Worm (Caenorhabditis elegans) whole organism, L4 larva: ENCODE measurements around the gene srbc-7.

Experiments
- F10B5.3 ChIP-seq: sonication (generic microtip); optimal IDR thresholded peaks from 2 replicates; lab custom pipeline; 2016; ENCODE audit warnings: mild to moderate bottlenecking, missing genetic modification characterization, missing compliant biosample characterization
- F26F4.8 ChIP-seq: fragments of 200-800 bp; sonication (Bioruptor generic); conservative IDR thresholded peaks from 2 replicates; pipeline ENCODE4 v1.3.6; 2022; ENCODE audit warnings: missing genetic modification characterization, missing compliant biosample characterization
- Y105C5A.15 ChIP-seq: fragments of 200-800 bp; sonication (Bioruptor generic); IDR thresholded peaks from 2 replicates; pipeline ENCODE4 v1.3.6; 2022; ENCODE audit warnings: missing genetic modification characterization, missing compliant biosample characterization
- Y5F2A.4 ChIP-seq: fragments of 200-800 bp; sonication (Bioruptor generic); optimal IDR thresholded peaks from 2 replicates; lab custom pipeline; 2018; ENCODE audit warnings: mild to moderate bottlenecking, missing genetic modification characterization, missing compliant biosample characterization
- aly-2 ChIP-seq: sonication (generic microtip); optimal IDR thresholded peaks from 2 replicates; lab custom pipeline; 2018; ENCODE audit warnings: missing biosample characterization, missing genetic modification characterization
- arid-1 ChIP-seq: fragments of 200-800 bp; sonication (Bioruptor generic); conservative IDR thresholded peaks from 2 replicates; pipeline ENCODE4 v1.3.6; 2022; ENCODE audit warnings: missing genetic modification reagents, missing genetic modification characterization, missing compliant biosample characterization
- ceh-20 ChIP-seq: fragments of 200-800 bp; sonication (Bioruptor generic); IDR thresholded peaks from 2 replicates; pipeline ENCODE4 v1.3.6; 2022; ENCODE audit warnings: missing genetic modification reagents, missing genetic modification characterization, missing compliant biosample characterization
- ceh-28 ChIP-seq: fragments of 150-350 bp; optimal IDR thresholded peaks from 2 replicates; lab custom pipeline; 2014; ENCODE audit warnings: missing biosample characterization, missing genetic modification reagents, missing genetic modification characterization
- ceh-44 ChIP-seq: fragments of 200-800 bp; sonication (Bioruptor generic); IDR thresholded peaks from 2 replicates; pipeline ENCODE4 v1.3.6; 2022; ENCODE audit warnings: missing genetic modification reagents, missing genetic modification characterization, missing compliant biosample characterization
- cey-2 ChIP-seq: sonication (generic microtip); optimal IDR thresholded peaks from 3 replicates; lab custom pipeline; 2017; ENCODE audit warnings: missing genetic modification characterization, mild to moderate bottlenecking, missing compliant biosample characterization, antibody characterized with exemption, borderline replicate concordance; ENCODE audit not compliant: insufficient read depth
- daf-12 ChIP-seq: fragments of 150-350 bp; optimal IDR thresholded peaks from 2 replicates; lab custom pipeline; 2014; ENCODE audit warnings: missing biosample characterization, missing genetic modification reagents, missing genetic modification characterization
- daf-16 ChIP-seq, 3 experiments: sonication (generic microtip); optimal IDR thresholded peaks; 2 replicates each; lab custom pipeline; 2016 to 2017; ENCODE audit warnings: missing genetic modification characterization in 3 of 3, missing genetic modification reagents in 3 of 3, mild to moderate bottlenecking in 2 of 3, missing compliant biosample characterization in 2 of 3, missing biosample characterization in 1 of 3, moderate library complexity in 1 of 3
- dmd-9 ChIP-seq: fragments of 200-800 bp; sonication (Bioruptor generic); IDR thresholded peaks from 2 replicates; pipeline ENCODE4 v1.3.6; 2022; ENCODE audit warnings: missing genetic modification reagents, missing genetic modification characterization, missing compliant biosample characterization
- fos-1 ChIP-seq: fragments of 150-350 bp; optimal IDR thresholded peaks from 2 replicates; lab custom pipeline; 2014; ENCODE audit warnings: missing biosample characterization, missing genetic modification characterization
- hlh-11 ChIP-seq: fragments of 200-800 bp; sonication (Bioruptor generic); optimal IDR thresholded peaks from 2 replicates; lab custom pipeline; 2018; ENCODE audit warnings: mild to moderate bottlenecking, missing genetic modification characterization, missing compliant biosample characterization
- hlh-30 ChIP-seq: sonication (generic microtip); optimal IDR thresholded peaks from 2 replicates; lab custom pipeline; 2017; ENCODE audit warnings: antibody characterized with exemption, mild to moderate bottlenecking, missing genetic modification characterization, missing compliant biosample characterization; ENCODE audit not compliant: insufficient read depth
- jun-1 ChIP-seq: fragments of 150-350 bp; optimal IDR thresholded peaks from 2 replicates; lab custom pipeline; 2014; ENCODE audit warnings: missing biosample characterization, missing genetic modification reagents, missing genetic modification characterization
- lin-38 ChIP-seq: fragments of 200-800 bp; sonication (Bioruptor generic); IDR thresholded peaks from 2 replicates; pipeline ENCODE4 v1.3.6; 2022; ENCODE audit warnings: missing genetic modification reagents, missing genetic modification characterization, missing compliant biosample characterization
- lsy-2 ChIP-seq, 2 experiments: fragments of 150-350 bp in 1 of 2; sonication (generic microtip) in 1 of 2; optimal IDR thresholded peaks; 2 replicates each; lab custom pipeline; 2014 to 2017; ENCODE audit warnings: missing biosample characterization in 2 of 2, missing genetic modification characterization in 2 of 2
- madf-9 ChIP-seq: fragments of 200-800 bp; sonication (Bioruptor generic); conservative IDR thresholded peaks from 2 replicates; pipeline ENCODE4 v1.3.6; 2022; ENCODE audit warnings: missing genetic modification reagents, missing genetic modification characterization, missing compliant biosample characterization
- mep-1 ChIP-seq: fragments of 150-350 bp; sonication (generic microtip); optimal IDR thresholded peaks from 3 replicates; lab custom pipeline; 2014; ENCODE audit warnings: missing biosample characterization, missing genetic modification characterization
- mes-2 ChIP-seq: sonication (generic microtip); optimal IDR thresholded peaks from 2 replicates; lab custom pipeline; 2016; ENCODE audit warnings: missing genotype, mild to moderate bottlenecking, missing genetic modification characterization, missing compliant biosample characterization; ENCODE audit not compliant: poor library complexity, severe bottlenecking
- nhr-11 ChIP-seq: fragments of 150-350 bp; optimal IDR thresholded peaks from 2 replicates; lab custom pipeline; 2014; ENCODE audit warnings: missing biosample characterization, missing genetic modification characterization
- nhr-237 ChIP-seq: sonication (generic microtip); optimal IDR thresholded peaks from 2 replicates; lab custom pipeline; 2017; ENCODE audit warnings: missing biosample characterization, missing genetic modification characterization
- nhr-25 ChIP-seq: sonication (generic microtip); optimal IDR thresholded peaks from 2 replicates; lab custom pipeline; 2017; ENCODE audit warnings: missing genetic modification characterization, mild to moderate bottlenecking, missing compliant biosample characterization, antibody characterized with exemption, moderate library complexity, borderline replicate concordance; ENCODE audit not compliant: insufficient read depth
- nhr-41 ChIP-seq: fragments of 200-800 bp; sonication (Bioruptor generic); IDR thresholded peaks from 2 replicates; pipeline ENCODE4 v1.3.6; 2022; ENCODE audit warnings: missing genetic modification reagents, missing genetic modification characterization, missing compliant biosample characterization
- nhr-48 ChIP-seq: sonication (generic microtip); optimal IDR thresholded peaks from 2 replicates; lab custom pipeline; 2016; ENCODE audit warnings: mild to moderate bottlenecking, missing genetic modification characterization, missing compliant biosample characterization
- nhr-77 ChIP-seq: fragments of 150-350 bp; optimal IDR thresholded peaks from 2 replicates; lab custom pipeline; 2014; ENCODE audit warnings: missing biosample characterization, missing genetic modification characterization
- rbr-2 ChIP-seq: sonication (generic microtip); optimal IDR thresholded peaks from 2 replicates; lab custom pipeline; 2016; ENCODE audit warnings: missing genotype, missing genetic modification characterization, missing compliant biosample characterization
- skn-1 ChIP-seq: fragments of 150-350 bp; optimal IDR thresholded peaks from 2 replicates; lab custom pipeline; 2014; ENCODE audit warnings: missing biosample characterization, missing genetic modification characterization
- snpc-4 ChIP-seq: fragments of 150-350 bp; optimal IDR thresholded peaks from 2 replicates; lab custom pipeline; 2014; ENCODE audit warnings: missing biosample characterization, missing genetic modification characterization
- tag-97 ChIP-seq: fragments of 200-800 bp; sonication (Bioruptor generic); IDR thresholded peaks from 2 replicates; pipeline ENCODE4 v1.3.6; 2022; ENCODE audit warnings: missing genetic modification characterization, missing compliant biosample characterization
- tra-1 ChIP-seq: fragments of 200-800 bp; sonication (Bioruptor generic); IDR thresholded peaks from 2 replicates; pipeline ENCODE4 v1.3.6; 2022; ENCODE audit warnings: missing genetic modification reagents, missing genetic modification characterization, missing compliant biosample characterization
- unc-39 ChIP-seq: sonication (generic microtip); optimal IDR thresholded peaks from 2 replicates; lab custom pipeline; 2017; ENCODE audit warnings: missing biosample characterization, missing genetic modification characterization
- vab-7 ChIP-seq: fragments of 200-800 bp; sonication (Bioruptor generic); IDR thresholded peaks from 2 replicates; pipeline ENCODE4 v1.3.6; 2022; ENCODE audit warnings: missing genetic modification reagents, missing genetic modification characterization, missing compliant biosample characterization
- zfp-3 ChIP-seq: fragments of 200-800 bp; sonication (Bioruptor generic); conservative IDR thresholded peaks from 2 replicates; pipeline ENCODE4 v1.3.6; 2022; ENCODE audit warnings: missing genetic modification reagents, missing genetic modification characterization, missing compliant biosample characterization
- zip-11 ChIP-seq: fragments of 200-800 bp; sonication (Bioruptor generic); IDR thresholded peaks from 2 replicates; pipeline ENCODE4 v1.3.6; 2022; ENCODE audit warnings: missing genetic modification characterization, missing compliant biosample characterization
- zip-2 ChIP-seq: fragments of 150-350 bp; optimal IDR thresholded peaks from 2 replicates; lab custom pipeline; 2014; ENCODE audit warnings: missing biosample characterization, missing genetic modification characterization
- ztf-11 ChIP-seq: fragments of 150-350 bp; optimal IDR thresholded peaks from 2 replicates; lab custom pipeline; 2014; ENCODE audit warnings: missing biosample characterization, missing genetic modification characterization

Gene srbc-7

DNA sequence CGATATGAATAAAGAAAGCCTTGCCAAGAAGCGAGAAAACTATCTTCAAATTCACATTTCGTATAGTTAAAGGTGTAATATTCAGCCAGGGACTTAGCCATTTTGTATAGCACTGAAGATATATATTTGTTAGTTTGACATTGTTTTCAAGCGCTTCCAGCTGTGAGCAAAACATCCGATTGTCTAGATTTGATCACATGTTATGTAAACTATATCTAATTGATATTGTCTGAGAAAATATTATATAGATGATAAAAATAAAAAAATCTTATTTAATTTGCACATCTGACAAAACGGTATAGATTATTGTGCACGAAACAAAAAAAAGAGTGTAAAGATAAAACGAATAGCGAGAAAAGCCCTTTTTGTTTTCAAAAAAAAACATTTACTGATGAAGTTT is 22.7 kb downstream of the srbc-7 start, which contains the start of gene srh-89:
Gene srh-89, minus strand, starts transcription at position 101 of the 400 bp plus-strand sequence.
- TF ChIP-seq tra-1 (no peak), skn-1 (tag; lab: Kevin White, UChicago) (no peak), mep-1 (no peak), ceh-20 (GFP tag; lab: Robert Waterston, UW) (no peak), zip-2 (tag; lab: Kevin White, UChicago) (no peak), ztf-11 (tag; lab: Kevin White, UChicago) (no peak), vab-7 (GFP tag; lab: Robert Waterston, UW) (no peak), nhr-48 (tag; lab: Kevin White, UChicago) (no peak), lin-38 (GFP tag; lab: Robert Waterston, UW) (no peak), tag-97 (no peak), dmd-9 (GFP tag; lab: Robert Waterston, UW) (no peak), ceh-28 (no peak), Y105C5A.15 (no peak), nhr-11 (tag; lab: Kevin White, UChicago) (no peak)

DNA sequence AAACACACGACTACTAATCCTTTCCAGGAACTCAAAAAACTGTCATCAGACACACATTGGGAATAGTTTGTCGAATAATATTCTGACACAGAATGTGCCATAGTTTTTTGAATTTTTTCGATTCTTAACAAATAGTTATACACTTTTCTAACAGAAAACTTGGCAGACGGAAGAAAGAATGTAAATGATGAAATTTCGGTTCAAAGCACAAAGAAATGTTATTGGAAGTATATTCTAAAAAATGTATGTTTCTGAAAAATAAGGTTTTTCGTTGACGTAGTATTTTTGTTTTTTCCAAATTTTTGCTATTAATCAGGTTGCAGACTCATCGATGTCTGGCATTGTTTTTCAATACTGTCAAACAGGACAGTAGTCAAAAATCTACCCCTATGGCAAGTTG is 26.5 kb downstream of the srbc-7 start, which contains the start of gene srh-92:
Gene srh-92, minus strand, starts transcription at position 101 of the 400 bp plus-strand sequence.
- TF ChIP-seq ceh-44 (GFP tag; lab: Robert Waterston, UW) (no peak), tra-1 (no peak), jun-1 (tag; lab: Kevin White, UChicago) (no peak), snpc-4 (no peak), madf-9 (GFP tag; lab: Robert Waterston, UW) (no peak), hlh-11 (tag; lab: Kevin White, UChicago) (no peak), nhr-25 (tag; lab: Kevin White, UChicago) (no peak), daf-12 (tag; lab: Kevin White, UChicago) (no peak), fos-1 (tag; lab: Kevin White, UChicago) (no peak)

DNA sequence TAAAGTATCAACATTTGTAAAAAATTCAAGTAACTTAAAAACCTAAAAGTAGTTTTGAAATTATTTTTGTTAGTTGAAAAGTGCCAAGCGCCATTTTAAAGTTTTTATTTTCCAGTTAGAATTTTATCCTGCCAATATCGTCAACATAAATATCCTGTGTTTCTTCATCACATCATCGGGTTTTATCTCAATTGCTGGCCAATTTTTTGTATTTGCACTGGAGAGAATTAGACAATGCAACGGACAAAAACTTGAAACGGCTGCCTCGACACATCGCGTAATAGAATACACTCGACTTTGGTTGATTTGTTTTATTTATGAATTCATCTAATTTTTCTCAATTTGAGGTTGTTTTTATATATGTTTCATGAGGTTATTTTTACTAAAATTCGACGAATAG is 32.4 kb downstream of the srbc-7 start, which contains the start of gene F25E5.2:
Gene F25E5.2, plus strand, starts transcription at position 301 of the 400 bp plus-strand sequence.
- no peak for TF ChIP-seq mep-1
- no peak for TF ChIP-seq lin-38 (GFP tag; lab: Robert Waterston, UW)
- no peak for TF ChIP-seq cey-2 (tag; lab: Kevin White, UChicago)
- TF ChIP-seq aly-2: no peak
- TF ChIP-seq tag-97: no peak
- no peak for TF ChIP-seq arid-1
- TF ChIP-seq zip-11 (GFP tag; lab: Robert Waterston, UW): no peak
- no peak for TF ChIP-seq hlh-11 (tag; lab: Kevin White, UChicago)
- no peak for TF ChIP-seq zfp-3
- no peak for TF ChIP-seq unc-39
- no peak for TF ChIP-seq nhr-237 (tag; lab: Kevin White, UChicago)
- no peak for TF ChIP-seq lsy-2 (tag; optimal IDR thresholded peaks at IDR 0.05; lab: Kevin White, UChicago)
- no peak for TF ChIP-seq mes-2
- TF ChIP-seq daf-16 (GFP tag; optimal IDR thresholded peaks at IDR 0.05; lab: Kevin White, UChicago): no peak
- no peak for TF ChIP-seq daf-16 (tag; optimal IDR thresholded peaks at IDR 0.05; lab: Kevin White, UChicago)

- TF ChIP-seq rbr-2 (tag; lab: Kevin White, UChicago) (no peak), hlh-30 (tag; lab: Kevin White, UChicago) (no peak), F10B5.3 (tag; lab: Kevin White, UChicago) (no peak), dmd-9 (GFP tag; lab: Robert Waterston, UW) (no peak), nhr-77 (no peak), Y105C5A.15 (no peak), Y5F2A.4 (GFP tag; lab: Kevin White, UChicago) (no peak), nhr-25 (tag; lab: Kevin White, UChicago) (no peak), zip-2 (tag; lab: Kevin White, UChicago) (no peak), F26F4.8 (no peak), madf-9 (GFP tag; lab: Robert Waterston, UW) (no peak), nhr-41 (GFP tag; lab: Robert Waterston, UW) (no peak)
Measured at ce11 chrV:7454236-7454635, 33.2 kb downstream of the srbc-7 start, which contains the start of gene try-8. Gene try-8 (minus strand): TSS chrV:7454336.
